Worm (Caenorhabditis elegans) whole organism, L1 larva: Measurements from ENCODE around the gene T16A1.4.
"Not testable (repeated sequence)": the region's sequence is repeated elsewhere in the genome, so short reads cannot be mapped to it uniquely, and the experiment has no call there.

ENCODE experiments used
- dsc-1 ChIP-seq: sonication (generic microtip); optimal IDR thresholded peaks from 2 replicates; lab custom pipeline; 2016; ENCODE audit warnings: mild to moderate bottlenecking, missing genetic modification characterization, missing compliant biosample characterization
- nhr-237 ChIP-seq: fragments of 150-350 bp; optimal IDR thresholded peaks from 2 replicates; lab custom pipeline; 2014; ENCODE audit warnings: missing biosample characterization, missing genetic modification characterization
- nhr-28 ChIP-seq: fragments of 150-350 bp; optimal IDR thresholded peaks from 2 replicates; lab custom pipeline; 2014; ENCODE audit warnings: missing biosample characterization, missing genetic modification characterization
- nhr-85 ChIP-seq: sonication (generic microtip); peaks from one replicate; lab custom pipeline; 2016; ENCODE audit warnings: missing genetic modification characterization, inconsistent platforms, missing compliant biosample characterization
- xbp-1 ChIP-seq: sonication (generic microtip); optimal IDR thresholded peaks from 2 replicates; lab custom pipeline; 2016; ENCODE audit warnings: missing genetic modification characterization, missing compliant biosample characterization

DNA sequence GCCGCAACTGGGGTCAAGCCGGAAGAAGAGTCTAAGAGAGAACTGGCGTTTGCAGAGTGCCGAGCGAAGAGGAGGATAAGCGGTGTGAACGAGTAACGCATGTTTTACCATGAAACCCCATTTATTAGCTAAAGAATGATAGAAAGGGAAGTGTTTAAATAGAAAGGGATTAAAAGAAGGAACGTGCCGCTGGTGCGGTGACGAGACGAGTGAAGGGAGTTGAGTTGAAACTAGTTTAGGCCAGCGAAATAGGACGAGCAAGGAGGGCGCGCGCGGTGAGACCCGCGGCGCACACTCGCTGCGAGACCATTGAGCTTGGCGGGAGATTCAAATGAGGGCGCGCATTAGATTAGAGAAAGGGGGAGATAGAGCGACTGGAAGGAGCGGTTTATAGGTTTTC lies 34.8 kb upstream of the T16A1.4 start, which contains the start of gene math-1:
- not testable (repeated sequence) for TF ChIP-seq nhr-85 (tag; lab: Kevin White, UChicago); dsc-1 (tag; lab: Kevin White, UChicago); xbp-1 (tag; lab: Kevin White, UChicago); nhr-237; nhr-28
